Worm (Caenorhabditis elegans): Measurements from ENCODE around the gene M142.8.

M142.8 gene

DNA sequence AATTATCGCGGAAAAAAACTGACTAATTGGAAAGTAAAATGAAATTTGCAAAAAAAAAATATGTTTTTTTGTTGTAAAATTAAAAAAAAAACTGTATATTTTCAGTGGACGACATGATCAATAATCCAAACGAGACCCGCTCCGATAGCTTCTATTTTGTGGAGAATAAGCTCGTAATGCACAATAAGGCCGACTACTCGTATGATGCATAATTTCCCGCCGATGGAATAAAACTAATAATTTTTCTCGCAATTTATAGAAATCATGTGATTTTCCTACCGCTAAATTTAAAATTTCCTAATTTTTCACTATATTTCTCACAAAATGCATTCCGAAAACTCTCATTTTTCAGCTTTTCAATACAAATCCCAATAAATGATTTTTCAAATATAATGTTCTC is 24.9 kb upstream of the M142.8 start:
- TF ChIP-seq hlh-1 (tag; optimal IDR thresholded peaks at IDR 0.05) (peak; percentile 6), flh-1 (GFP tag; optimal IDR thresholded peaks at IDR 0.05) (no peak)

DNA sequence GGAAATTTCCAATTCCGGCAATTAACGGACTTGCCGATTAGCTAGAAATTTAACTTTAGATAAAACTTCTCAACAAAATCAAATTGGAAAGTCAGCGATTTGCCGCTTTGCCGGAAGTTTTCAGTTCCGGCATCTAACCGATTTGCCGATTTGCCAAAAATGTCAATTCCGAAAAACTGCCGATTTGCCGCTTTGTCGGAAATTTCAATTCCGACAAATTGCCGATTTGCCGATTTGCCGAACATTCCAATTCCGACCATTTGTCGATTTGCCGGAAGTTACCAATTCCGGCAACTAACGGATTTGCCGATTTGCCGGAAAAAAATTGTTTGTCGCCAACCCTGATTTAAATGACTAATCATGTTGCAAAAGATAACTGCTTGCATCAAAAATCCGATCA is 24.3 kb upstream of the M142.8 start:
- TF ChIP-seq zip-8 (tag; optimal IDR thresholded peaks at IDR 0.05) (no peak), M03D4.4 (tag; optimal IDR thresholded peaks at IDR 0.05) (no peak), cnd-1 (tag; optimal IDR thresholded peaks at IDR 0.05) (no peak), lin-13 (tag; optimal IDR thresholded peaks at IDR 0.05) (no peak), sem-2 (GFP tag; optimal IDR thresholded peaks at IDR 0.05) (no peak), snpc-4 (tag; optimal IDR thresholded peaks at IDR 0.05) (no peak), sptf-1 (tag; optimal IDR thresholded peaks at IDR 0.05) (no peak), nhr-76 (tag; optimal IDR thresholded peaks at IDR 0.05) (no peak), unc-62 (GFP tag; optimal IDR thresholded peaks at IDR 0.05) (no peak), ceh-43 (GFP tag; optimal IDR thresholded peaks at IDR 0.05) (no peak), lin-32 (GFP tag; optimal IDR thresholded peaks at IDR 0.05) (no peak), drap-1 (GFP tag; optimal IDR thresholded peaks at IDR 0.05) (no peak), tbx-8 (GFP tag; optimal IDR thresholded peaks at IDR 0.05) (no peak), ceh-83 (GFP tag; optimal IDR thresholded peaks at IDR 0.05) (no peak), ztf-11 (tag; optimal IDR thresholded peaks at IDR 0.05) (no peak), elt-3 (tag; optimal IDR thresholded peaks at IDR 0.05) (no peak), elt-1 (tag; optimal IDR thresholded peaks at IDR 0.05; ENCODE audit: borderline replicate concordance, insufficient read depth) (no peak)

DNA sequence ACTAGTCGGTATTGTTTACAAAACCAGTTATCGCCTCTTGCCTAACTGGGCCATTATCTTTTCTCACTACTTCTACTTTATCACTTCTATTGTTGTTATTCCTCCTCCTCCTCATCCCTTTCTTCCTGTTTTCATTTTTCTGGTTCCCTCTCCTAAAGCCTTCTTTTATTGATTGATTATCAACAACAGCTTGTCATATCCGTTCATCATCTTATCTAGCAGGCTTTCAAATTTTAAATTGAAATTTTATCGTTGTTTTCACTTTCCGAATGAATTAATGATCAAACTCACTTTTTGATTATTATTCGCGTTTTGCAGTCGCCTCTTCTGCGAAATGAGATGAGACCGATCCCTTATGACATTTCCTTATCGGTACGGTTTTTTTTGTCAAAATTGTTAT is 22.3 kb upstream of the M142.8 start, which contains the start of gene cut-6:
cut-6 (plus strand) TSS at position 301 of the 400 bp plus-strand sequence.
- TF ChIP-seq ceh-83 (GFP tag; optimal IDR thresholded peaks at IDR 0.05) (no peak), blmp-1 (tag; optimal IDR thresholded peaks at IDR 0.05) (peak; percentile 25)

DNA sequence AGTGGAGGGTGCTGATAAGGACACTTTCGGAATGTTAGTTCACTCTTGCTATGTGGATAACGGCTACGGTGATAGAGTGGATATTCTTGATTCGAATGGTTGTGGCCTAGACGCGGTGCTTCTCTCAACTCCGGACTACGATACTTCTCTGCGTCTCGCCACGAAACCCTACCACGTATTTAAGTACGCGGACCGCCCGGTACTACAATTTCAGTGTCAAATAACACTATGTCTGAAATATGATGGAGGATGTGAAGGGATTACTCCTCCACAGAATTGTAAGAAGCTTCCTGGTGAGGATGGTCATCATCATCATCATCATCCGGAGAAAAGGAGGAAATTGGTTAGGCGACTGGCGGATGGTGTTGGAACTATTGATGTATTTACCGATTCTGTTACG is 18.5 kb upstream of the M142.8 start:
- TF ChIP-seq ztf-11 (tag; optimal IDR thresholded peaks at IDR 0.05) (no peak), flh-1 (GFP tag; optimal IDR thresholded peaks at IDR 0.05) (no peak), unc-62 (GFP tag; optimal IDR thresholded peaks at IDR 0.05) (no peak), mep-1 (tag; optimal IDR thresholded peaks at IDR 0.05) (no peak), tbx-8 (GFP tag; optimal IDR thresholded peaks at IDR 0.05) (no peak)

DNA sequence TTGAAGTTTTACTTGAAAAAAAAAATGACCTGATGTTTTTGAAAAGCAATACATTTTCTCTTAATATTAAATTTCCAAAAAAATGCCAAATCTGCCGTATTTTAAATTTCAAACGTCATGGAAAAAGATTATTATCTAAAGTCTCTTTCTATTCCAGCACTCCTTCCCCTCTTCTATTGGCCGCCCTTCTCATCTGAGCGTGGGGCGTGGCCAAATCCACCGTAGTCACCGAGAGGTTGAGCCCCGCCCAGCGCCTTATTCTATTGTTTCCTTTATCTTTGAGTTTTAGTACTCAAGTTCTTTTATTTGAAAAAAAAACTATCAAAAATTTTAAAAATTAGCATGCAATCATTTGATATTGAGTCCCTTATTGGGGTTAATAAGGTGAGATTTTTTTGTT is 13.4 kb upstream of the M142.8 start, which contains the start of gene vab-7:
vab-7 (plus strand) TSS at position 301 of the 400 bp plus-strand sequence.
- no peak for TF ChIP-seq nhr-237 (tag; optimal IDR thresholded peaks at IDR 0.05)
- peak; percentile 45 for TF ChIP-seq lsy-2 (tag; optimal IDR thresholded peaks at IDR 0.05)
- no peak for TF ChIP-seq hlh-1 (tag; optimal IDR thresholded peaks at IDR 0.05)
- TF ChIP-seq drap-1 (GFP tag; optimal IDR thresholded peaks at IDR 0.05) = no peak

DNA sequence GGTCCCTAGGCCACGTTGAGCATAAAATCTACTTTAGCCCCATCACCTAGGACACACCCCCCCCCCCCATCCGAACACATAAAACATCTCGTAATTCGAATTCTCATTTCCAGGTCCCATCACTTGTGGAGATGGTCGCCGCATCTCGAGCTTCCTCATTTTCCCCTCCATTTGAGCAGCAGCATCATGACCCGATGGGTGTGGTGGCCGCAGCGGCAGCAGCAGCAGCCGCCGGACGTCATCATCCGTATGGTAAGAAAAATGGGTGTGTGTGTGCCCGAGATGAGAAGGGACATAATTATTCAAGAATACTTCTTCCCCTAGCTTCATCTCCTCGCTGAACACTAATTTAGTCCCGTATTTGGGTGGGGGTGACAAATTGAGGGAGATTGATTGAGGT is 12.0 kb upstream of the M142.8 start:
- no peak for TF ChIP-seq snpc-4 (tag; optimal IDR thresholded peaks at IDR 0.05)
- no peak for TF ChIP-seq tbx-8 (GFP tag; optimal IDR thresholded peaks at IDR 0.05)
- no peak for TF ChIP-seq mab-5 (tag; optimal IDR thresholded peaks at IDR 0.05)

DNA sequence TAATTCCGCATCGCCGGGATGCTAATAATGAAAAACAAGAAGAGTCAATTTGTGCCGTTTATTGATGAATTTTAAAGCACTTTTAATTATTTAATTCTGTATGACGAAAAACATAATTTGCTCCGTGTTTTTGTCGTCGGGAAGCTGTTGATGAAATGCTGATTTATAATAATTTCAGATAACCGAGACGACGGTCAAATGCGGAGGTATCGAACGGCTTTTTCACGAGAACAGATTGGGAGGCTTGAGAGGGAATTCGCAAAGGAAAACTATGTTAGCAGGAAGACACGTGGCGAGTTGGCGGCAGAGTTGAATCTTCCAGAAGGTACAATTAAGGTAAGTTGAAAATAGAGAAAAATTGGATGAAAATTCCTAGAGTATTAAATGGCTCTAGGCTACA is 9.9 kb upstream of the M142.8 start:
- TF ChIP-seq sem-2 (GFP tag; optimal IDR thresholded peaks at IDR 0.05) (no peak), lsy-2 (tag; optimal IDR thresholded peaks at IDR 0.05) (no peak), ham-2 (GFP tag; optimal IDR thresholded peaks at IDR 0.05) (no peak), nhr-12 (tag; optimal IDR thresholded peaks at IDR 0.05) (no peak), unc-62 (GFP tag; optimal IDR thresholded peaks at IDR 0.05) (no peak)

DNA sequence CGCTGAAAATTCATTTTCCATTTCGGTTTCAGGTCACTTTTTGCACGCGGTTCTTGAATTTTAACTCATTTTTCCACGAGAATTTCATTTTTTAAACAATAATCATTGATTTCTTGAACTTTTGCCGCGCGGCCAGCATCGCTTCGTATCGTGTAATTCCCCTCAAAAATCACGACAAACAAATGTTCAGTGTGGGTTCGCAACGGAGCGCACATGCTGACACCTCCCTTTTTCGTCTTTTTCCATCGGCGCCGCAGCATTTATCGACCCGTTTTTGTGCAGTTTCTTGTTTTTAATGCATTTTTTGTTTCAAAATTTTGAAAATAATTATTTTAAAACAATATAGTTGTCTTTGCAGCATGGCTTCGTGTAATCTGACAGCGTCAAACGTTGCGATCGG is 2.6 kb upstream of the M142.8 start, which contains the start of gene M142.5:
M142.5 (plus strand) TSS at position 352 of the 400 bp plus-strand sequence.
- peak; percentile 49 for TF ChIP-seq hlh-1 (tag; optimal IDR thresholded peaks at IDR 0.05)
- TF ChIP-seq lin-13 (tag; optimal IDR thresholded peaks at IDR 0.05) = peak; percentile 48
- peak; percentile 2 for TF ChIP-seq lsy-2 (tag; optimal IDR thresholded peaks at IDR 0.05)
- TF ChIP-seq pha-4 (tag; optimal IDR thresholded peaks at IDR 0.05) = peak; percentile 30
- TF ChIP-seq mab-5 (tag; optimal IDR thresholded peaks at IDR 0.05) = no peak
- TF ChIP-seq ceh-83 (GFP tag; optimal IDR thresholded peaks at IDR 0.05) = no peak
- TF ChIP-seq unc-120 (tag; optimal IDR thresholded peaks at IDR 0.05; ENCODE audit: poor library complexity, severe bottlenecking) = peak; percentile 60

Data from whole organism, mixed stage, embryonic.